Worm (Caenorhabditis elegans): ENCODE measurements around the gene C42C1.8.

ce11 chrIV:12282157-12282789, 8.6 kb upstream of the C42C1.8 start, which contains the start of the genes C42C1.12 and C42C1.19:
- TF ChIP-seq elt-3 (tag; optimal IDR thresholded peaks at IDR 0.05) (no peak), lsy-2 (tag; optimal IDR thresholded peaks at IDR 0.05) (peak; percentile 35), flh-1 (GFP tag; optimal IDR thresholded peaks at IDR 0.05) (no peak), ztf-11 (tag; optimal IDR thresholded peaks at IDR 0.05) (no peak), unc-62 (GFP tag; optimal IDR thresholded peaks at IDR 0.05) (no peak), nhr-237 (tag; optimal IDR thresholded peaks at IDR 0.05) (no peak), elt-1 (tag; optimal IDR thresholded peaks at IDR 0.05; ENCODE audit: borderline replicate concordance, insufficient read depth) (no peak)
